Worm (Caenorhabditis elegans): Measurements from ENCODE around the gene ubh-4.

The ubh-4 gene

DNA sequence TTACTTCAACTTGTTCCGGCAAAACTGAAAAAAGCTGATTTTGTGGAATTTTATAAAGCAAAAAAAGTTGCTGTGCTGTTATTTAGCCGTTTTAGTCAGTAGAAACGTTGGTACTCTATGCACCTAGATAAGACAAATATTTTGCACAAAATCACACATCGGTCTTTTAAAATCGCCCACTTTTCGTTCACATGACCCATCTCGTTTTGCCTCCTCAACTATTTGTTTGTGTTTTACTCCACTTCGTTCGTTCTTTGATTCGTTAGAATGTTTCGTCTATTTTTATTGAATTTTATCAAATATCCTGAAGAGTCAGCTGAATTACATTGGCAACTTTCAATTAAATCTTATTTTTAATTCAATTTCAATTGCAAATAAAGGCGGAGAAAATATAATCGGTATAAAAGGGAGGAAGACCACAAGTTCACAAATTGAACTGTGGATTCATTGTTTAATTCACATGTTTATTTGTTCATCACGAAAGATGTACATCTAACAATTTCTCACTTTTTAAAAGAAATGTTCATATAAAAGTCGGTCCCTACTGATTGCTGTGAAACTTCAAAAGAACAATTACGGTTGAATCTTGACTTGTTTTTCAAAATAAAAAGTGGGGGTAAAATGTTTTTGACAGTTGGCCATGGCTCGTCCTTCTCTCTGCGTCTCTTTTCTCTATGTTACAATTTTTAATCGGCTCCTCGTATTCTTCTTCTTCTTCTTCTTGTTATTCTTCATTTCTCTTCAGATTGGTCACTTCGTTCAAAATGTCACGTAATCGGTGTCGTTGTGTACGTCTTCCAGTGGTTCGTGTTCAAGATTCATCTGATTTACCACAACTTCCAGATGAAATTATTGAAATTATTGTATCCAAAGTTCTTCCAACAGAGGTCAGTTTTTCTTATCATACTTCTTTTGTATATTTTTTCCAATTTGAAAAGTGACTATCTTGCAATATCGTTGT is 27.0 kb downstream of the ubh-4 start, which contains the start of gene DH11.2 (continued):
- TF ChIP-seq spr-1 (tag; optimal IDR thresholded peaks at IDR 0.05): no peak
- TF ChIP-seq daf-12 (tag; optimal IDR thresholded peaks at IDR 0.05): no peak
- TF ChIP-seq unc-39 (tag; optimal IDR thresholded peaks at IDR 0.05): no peak
- no peak for TF ChIP-seq ztf-11 (tag; optimal IDR thresholded peaks at IDR 0.05)
- no peak for TF ChIP-seq vab-7 (GFP tag; IDR thresholded peaks at IDR 0.05)
- TF ChIP-seq nhr-28 (tag; optimal IDR thresholded peaks at IDR 0.05): peak; percentile 29
- no peak for TF ChIP-seq fos-1 (tag; optimal IDR thresholded peaks at IDR 0.05)
- peak; percentile 57 for TF ChIP-seq nhr-77 (tag; optimal IDR thresholded peaks at IDR 0.05)
- TF ChIP-seq nhr-48 (tag; optimal IDR thresholded peaks at IDR 0.05): peak; percentile 50
- TF ChIP-seq spr-3 (GFP tag; optimal IDR thresholded peaks at IDR 0.05): no peak
- TF ChIP-seq jun-1 (tag; optimal IDR thresholded peaks at IDR 0.05): no peak
- no peak for TF ChIP-seq zfp-3 (GFP tag; conservative IDR thresholded peaks at IDR 0.05)
- TF ChIP-seq dpl-1 (GFP tag; optimal IDR thresholded peaks at IDR 0.05): no peak
- TF ChIP-seq dve-1 (tag; optimal IDR thresholded peaks at IDR 0.05; ENCODE audit: insufficient read depth): peak; percentile 36
- TF ChIP-seq hif-1 (tag; optimal IDR thresholded peaks at IDR 0.05): peak in 1 of 2 experiments; percentile 46
- TF ChIP-seq unc-62 (GFP tag; optimal IDR thresholded peaks at IDR 0.05 in 1 of 2): peak in 1 of 2 experiments; percentile 96
- no peak for TF ChIP-seq unc-62 (tag; optimal IDR thresholded peaks at IDR 0.05)
- no peak for TF ChIP-seq pqm-1 (tag; optimal IDR thresholded peaks at IDR 0.05)
- no peak for TF ChIP-seq lin-1 (GFP tag; IDR thresholded peaks at IDR 0.05)
- no peak for TF ChIP-seq daf-16 (GFP tag; optimal IDR thresholded peaks at IDR 0.05)
- TF ChIP-seq daf-16 (tag; optimal IDR thresholded peaks at IDR 0.05): peak; percentile 72
- TF ChIP-seq ceh-32 (tag; optimal IDR thresholded peaks at IDR 0.05; ENCODE audit: poor library complexity): no peak
- no peak for TF ChIP-seq tra-1 (GFP tag; IDR thresholded peaks at IDR 0.05)
- TF ChIP-seq set-16 (GFP tag; IDR thresholded peaks at IDR 0.05): no peak
- no peak for TF ChIP-seq ctbp-1 (GFP tag; IDR thresholded peaks at IDR 0.05)
- no peak for TF ChIP-seq gei-8 (GFP tag; optimal IDR thresholded peaks at IDR 0.05)
- no peak for TF ChIP-seq ceh-62 (tag; optimal IDR thresholded peaks at IDR 0.05)
- TF ChIP-seq egl-27 (tag; optimal IDR thresholded peaks at IDR 0.05): no peak
- TF ChIP-seq mdl-1 (tag; optimal IDR thresholded peaks at IDR 0.05): no peak
- no peak for TF ChIP-seq ztf-7 (tag; optimal IDR thresholded peaks at IDR 0.05)
- no peak for TF ChIP-seq zfp-2 (tag; optimal IDR thresholded peaks at IDR 0.05)
- TF ChIP-seq aha-1 (tag): peak; percentile 75
- TF ChIP-seq F37D6.2 (tag; optimal IDR thresholded peaks at IDR 0.05): no peak
- no peak for TF ChIP-seq mes-2 (tag; optimal IDR thresholded peaks at IDR 0.05; ENCODE audit: poor library complexity, severe bottlenecking)

DNA sequence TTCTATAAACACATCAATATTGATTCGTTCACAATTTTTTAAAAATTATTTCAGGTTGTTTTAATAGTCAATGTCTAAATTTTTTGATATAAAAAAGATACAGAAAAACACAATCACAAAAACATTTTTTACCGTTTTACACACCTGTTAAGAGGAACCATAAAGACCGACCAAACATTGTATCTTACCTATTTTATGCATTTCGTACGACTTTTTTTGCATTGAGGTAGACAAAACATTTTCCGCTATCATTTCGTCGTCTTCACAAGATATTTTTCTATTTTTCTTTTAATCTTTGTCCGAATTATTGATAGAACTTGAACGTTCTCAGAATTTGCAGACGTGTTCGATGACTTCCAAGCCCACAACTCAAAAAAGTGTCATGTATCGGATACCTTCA is 31.1 kb downstream of the ubh-4 start, which contains the start of gene glna-2:
TSS of gene glna-2 (plus strand) at position 301 of the 400 bp plus-strand sequence.
- TF ChIP-seq mdl-1 (tag; optimal IDR thresholded peaks at IDR 0.05) (no peak), daf-16 (GFP tag; optimal IDR thresholded peaks at IDR 0.05) (no peak), daf-16 (tag; optimal IDR thresholded peaks at IDR 0.05) (peak; percentile 1), Y105C5A.15 (GFP tag; IDR thresholded peaks at IDR 0.05) (no peak), rbr-2 (tag; optimal IDR thresholded peaks at IDR 0.05) (no peak)

DNA sequence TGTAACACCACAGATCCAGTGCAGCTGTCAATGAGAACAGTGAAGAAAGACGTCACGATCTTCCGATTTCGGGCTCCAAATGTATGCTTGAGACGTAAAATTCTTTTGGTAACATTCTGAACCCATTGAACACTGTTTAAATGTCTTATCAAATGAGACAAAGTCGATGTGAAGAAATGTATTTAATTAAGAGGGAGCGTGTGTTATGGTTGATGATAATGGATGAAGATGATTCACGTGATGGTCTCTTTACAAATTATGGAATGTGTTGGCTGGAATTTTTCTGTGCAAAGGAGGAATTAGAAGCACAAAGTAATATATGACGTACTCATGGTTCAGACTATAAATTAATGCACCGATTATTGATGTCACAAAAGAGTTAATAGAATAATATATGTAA is 32.4 kb downstream of the ubh-4 start:
- TF ChIP-seq mdt-29 (GFP tag; IDR thresholded peaks at IDR 0.05) (no peak), nhr-28 (tag; optimal IDR thresholded peaks at IDR 0.05) (no peak), zfp-2 (tag; optimal IDR thresholded peaks at IDR 0.05) (no peak), hlh-30 (tag; optimal IDR thresholded peaks at IDR 0.05; ENCODE audit: insufficient read depth) (no peak), dmd-9 (GFP tag; IDR thresholded peaks at IDR 0.05) (no peak), nhr-76 (tag; optimal IDR thresholded peaks at IDR 0.05) (no peak), dmd-6 (GFP tag; IDR thresholded peaks at IDR 0.05) (peak; percentile 49; the same call in 1 of the 2 replicates), aha-1 (tag) (peak; percentile 97), F44E2.7 (GFP tag; IDR thresholded peaks at IDR 0.05) (no peak), ceh-44 (GFP tag; IDR thresholded peaks at IDR 0.05) (no peak), arid-1 (GFP tag; conservative IDR thresholded peaks at IDR 0.05) (no peak), mep-1 (tag; optimal IDR thresholded peaks at IDR 0.05) (no peak), nhr-77 (tag; optimal IDR thresholded peaks at IDR 0.05) (no peak), madf-9 (GFP tag; conservative IDR thresholded peaks at IDR 0.05) (no peak), hlh-11 (tag; optimal IDR thresholded peaks at IDR 0.05) (no peak), gei-8 (GFP tag; optimal IDR thresholded peaks at IDR 0.05) (no peak), Y5F2A.4 (GFP tag; optimal IDR thresholded peaks at IDR 0.05) (no peak)

Data from whole organism, L4 larva.